Worm (Caenorhabditis elegans) whole organism, dauer: Measurements from ENCODE around the gene C27D6.1.

Experiments
- unc-62 ChIP-seq: sonication (generic microtip); optimal IDR thresholded peaks from 2 replicates; lab custom pipeline; 2017; ENCODE audit warnings: missing biosample characterization, missing genetic modification reagents, missing genetic modification characterization

C27D6.1 gene

ce11 chrII:5195504-5195903 is 23.0 kb downstream of the C27D6.1 start, which contains the start of gene C34F11.5:
Gene C34F11.5 (plus strand): TSS chrII:5195804.
- TF ChIP-seq unc-62 (GFP tag; lab: Kevin White, UChicago), result no peak

ce11 chrII:5199497-5199896 is 26.9 kb downstream of the C27D6.1 start, which contains the start of gene msp-50:
Gene msp-50 (plus strand): TSS chrII:5199797.
- no peak for TF ChIP-seq unc-62 (GFP tag; lab: Kevin White, UChicago)

- TF ChIP-seq unc-62 (GFP tag; lab: Kevin White, UChicago), result no peak
These were observed 28.5 kb downstream of the C27D6.1 start for ce11 chrII:5200987-5201582.

- no peak for TF ChIP-seq unc-62 (GFP tag; lab: Kevin White, UChicago)
These were observed 29.5 kb downstream of the C27D6.1 start for ce11 chrII:5201922-5202562.

- no peak for TF ChIP-seq unc-62 (GFP tag; lab: Kevin White, UChicago)
These were observed 30.4 kb downstream of the C27D6.1 start, which contains the start of gene ampd-1 for ce11 chrII:5202930-5203329. Gene ampd-1 (plus strand): TSS chrII:5203322.

- no peak for TF ChIP-seq unc-62 (GFP tag; lab: Kevin White, UChicago)
These were observed 32.7 kb downstream of the C27D6.1 start for ce11 chrII:5205286-5205685.

ce11 chrII:5209122-5209521 is 36.6 kb downstream of the C27D6.1 start:
- no peak for TF ChIP-seq unc-62 (GFP tag; lab: Kevin White, UChicago)

- no peak for TF ChIP-seq unc-62 (GFP tag; lab: Kevin White, UChicago)
These were observed 38.3 kb downstream of the C27D6.1 start, which contains the start of gene C34F11.8 for ce11 chrII:5210830-5211229. Gene C34F11.8 (minus strand): TSS chrII:5210964.

- TF ChIP-seq unc-62 (GFP tag; lab: Kevin White, UChicago), result no peak
These were observed 39.4 kb downstream of the C27D6.1 start, which contains the start of gene C34F11.2 for ce11 chrII:5211970-5212369. Gene C34F11.2 (plus strand): TSS chrII:5212270.

- TF ChIP-seq unc-62 (GFP tag; lab: Kevin White, UChicago), result no peak
These were observed 40.1 kb downstream of the C27D6.1 start, which contains the start of gene C34F11.1 for ce11 chrII:5212675-5213074. Gene C34F11.1 (plus strand): TSS chrII:5212975.

- TF ChIP-seq unc-62 (GFP tag; lab: Kevin White, UChicago), result no peak
These were observed 45.8 kb downstream of the C27D6.1 start for ce11 chrII:5218349-5218748.

- no peak for TF ChIP-seq unc-62 (GFP tag; lab: Kevin White, UChicago)
These were observed 48.1 kb downstream of the C27D6.1 start for ce11 chrII:5220648-5221047.

ce11 chrII:5222830-5223229 is 50.3 kb downstream of the C27D6.1 start:
- TF ChIP-seq unc-62 (GFP tag; lab: Kevin White, UChicago), result no peak

ce11 chrII:5225284-5225683 is 52.7 kb downstream of the C27D6.1 start, which contains the start of gene dsh-1:
Gene dsh-1 (minus strand): TSS chrII:5225384.
- no peak for TF ChIP-seq unc-62 (GFP tag; lab: Kevin White, UChicago)

ce11 chrII:5226309-5226708 is 53.8 kb downstream of the C27D6.1 start:
- TF ChIP-seq unc-62 (GFP tag; lab: Kevin White, UChicago), result no peak
